Worm (Caenorhabditis elegans): ENCODE data around the gene mct-6.

ce11 chrX:16814913-16815312, 44.6 kb upstream of the mct-6 start:
- TF ChIP-seq tbx-11 (GFP tag; IDR thresholded peaks at IDR 0.05) (no peak), sea-1 (GFP tag; conservative IDR thresholded peaks at IDR 0.05) (no peak), hnd-1 (tag; optimal IDR thresholded peaks at IDR 0.05) (no peak), tra-4 (tag; optimal IDR thresholded peaks at IDR 0.05) (no peak), ets-7 (tag; optimal IDR thresholded peaks at IDR 0.05) (no peak), ceh-36 (tag; optimal IDR thresholded peaks at IDR 0.05) (no peak), pes-1 (GFP tag; IDR thresholded peaks at IDR 0.05) (no peak), ama-1 (optimal IDR thresholded peaks at IDR 0.05) (no peak), F13C5.2 (tag; optimal IDR thresholded peaks at IDR 0.05) (no peak), flt-1 (GFP tag; IDR thresholded peaks at IDR 0.05) (no peak), hmbx-1 (tag; optimal IDR thresholded peaks at IDR 0.05) (no peak), tbx-37 (GFP tag; conservative IDR thresholded peaks at IDR 0.05) (no peak), scrt-1 (GFP tag; IDR thresholded peaks at IDR 0.05) (no peak), aly-1 (tag; optimal IDR thresholded peaks at IDR 0.05) (no peak)
